Fruit fly (Drosophila melanogaster): Measurements from ENCODE around the gene Vps33B.

Vps33B gene

DNA sequence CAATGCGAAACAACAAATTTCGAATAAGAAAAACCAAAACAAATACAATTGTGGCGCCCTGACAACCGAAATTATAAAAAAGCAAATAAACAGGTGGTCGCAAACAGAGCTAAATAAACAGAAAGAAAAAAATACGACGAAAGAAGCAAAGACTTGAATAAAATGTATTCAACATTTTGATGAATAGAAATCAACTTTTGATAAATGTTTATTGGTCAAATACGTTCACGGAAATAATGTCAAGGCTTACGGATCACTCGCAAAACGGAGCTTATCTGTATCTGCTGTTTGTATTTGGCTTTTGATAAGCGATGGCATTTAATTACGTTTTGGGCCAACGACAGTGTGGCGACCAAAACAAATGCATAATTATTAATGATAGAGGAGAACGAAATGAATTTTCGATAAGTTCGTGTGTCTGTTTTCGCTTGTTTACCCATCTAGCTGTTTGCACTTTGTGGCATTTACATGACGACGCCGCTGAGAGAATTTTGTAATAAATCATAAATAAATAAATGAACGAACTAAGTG lies 20.1 kb upstream of the Vps33B start (continued):
- TF ChIP-seq H15 (GFP tag; IDR thresholded peaks at IDR 0.05), result no peak
- peak; percentile 13 for TF ChIP-seq MTF-1 (GFP tag; optimal IDR thresholded peaks at IDR 0.05; ENCODE audit: borderline replicate concordance)
- peak; percentile 72 for TF ChIP-seq sqz (GFP tag; optimal IDR thresholded peaks at IDR 0.05)
- no peak for TF ChIP-seq CG5180 (GFP tag; optimal IDR thresholded peaks at IDR 0.05)
- TF ChIP-seq ranshi (GFP tag; IDR thresholded peaks at IDR 0.05), result no peak
- TF ChIP-seq inv (GFP tag; IDR thresholded peaks at IDR 0.05; ENCODE audit: partially characterized antibody), result no peak
- TF ChIP-seq Deaf1 (tag; optimal IDR thresholded peaks at IDR 0.05), result no peak
- TF ChIP-seq CG2712 (tag; optimal IDR thresholded peaks at IDR 0.05), result peak; percentile 19
- no peak for TF ChIP-seq schlank (tag; optimal IDR thresholded peaks at IDR 0.05)
- TF ChIP-seq CG3838 (GFP tag; optimal IDR thresholded peaks at IDR 0.05), result peak; percentile 24
- TF ChIP-seq HLH54F (GFP tag; optimal IDR thresholded peaks at IDR 0.05), result no peak
- TF ChIP-seq gcm (GFP tag; optimal IDR thresholded peaks at IDR 0.05), result peak; percentile 65
- TF ChIP-seq gem (tag; optimal IDR thresholded peaks at IDR 0.05), result peak; percentile 66
- peak; percentile 24 for TF ChIP-seq CG10267 (tag; optimal IDR thresholded peaks at IDR 0.05)
- TF ChIP-seq Hand (GFP tag; optimal IDR thresholded peaks at IDR 0.05), result peak; percentile 43
- TF ChIP-seq CG15479 (GFP tag; optimal IDR thresholded peaks at IDR 0.05), result peak; percentile 47
- peak; percentile 29 for TF ChIP-seq ac (GFP tag; optimal IDR thresholded peaks at IDR 0.05)
- no peak for TF ChIP-seq danr (GFP tag; IDR thresholded peaks at IDR 0.05)
- no peak for TF ChIP-seq sisA (GFP tag; IDR thresholded peaks at IDR 0.05)
- no peak for TF ChIP-seq ewg (GFP tag; optimal IDR thresholded peaks at IDR 0.05)
- no peak for TF ChIP-seq rib (GFP tag; IDR thresholded peaks at IDR 0.05)
- peak; percentile 16 for TF ChIP-seq bcd (GFP tag; optimal IDR thresholded peaks at IDR 0.05)
- TF ChIP-seq CG13775 (GFP tag; optimal IDR thresholded peaks at IDR 0.05), result peak; percentile 21
- peak; percentile 55 for TF ChIP-seq CG13424 (tag; optimal IDR thresholded peaks at IDR 0.05)
- TF ChIP-seq yki (optimal IDR thresholded peaks at IDR 0.05), result no peak
- peak; percentile 76 for TF ChIP-seq lab (GFP tag; optimal IDR thresholded peaks at IDR 0.05)
- peak; percentile 55 for TF ChIP-seq CG3407 (GFP tag; optimal IDR thresholded peaks at IDR 0.05)
- TF ChIP-seq CG31365 (tag; optimal IDR thresholded peaks at IDR 0.05), result no peak
- TF ChIP-seq MESR4 (GFP tag; optimal IDR thresholded peaks at IDR 0.05), result no peak
- TF ChIP-seq peb (GFP tag; IDR thresholded peaks at IDR 0.05), result no peak
- TF ChIP-seq ato (GFP tag; IDR thresholded peaks at IDR 0.05; ENCODE audit: partially characterized antibody), result no peak
- no peak for TF ChIP-seq CG15073 (GFP tag; optimal IDR thresholded peaks at IDR 0.05)
- no peak for TF ChIP-seq CG11247 (GFP tag; IDR thresholded peaks at IDR 0.05)
- TF ChIP-seq YL-1 (GFP tag; optimal IDR thresholded peaks at IDR 0.05), result peak; percentile 25
- TF ChIP-seq CG3065 (GFP tag; optimal IDR thresholded peaks at IDR 0.05), result no peak
- TF ChIP-seq CG3163 (GFP tag; optimal IDR thresholded peaks at IDR 0.05), result no peak
- peak; percentile 42 for TF ChIP-seq CG10543 (GFP tag; optimal IDR thresholded peaks at IDR 0.05)
- peak; percentile 78 for TF ChIP-seq BtbVII (GFP tag; optimal IDR thresholded peaks at IDR 0.05)
- TF ChIP-seq prd (optimal IDR thresholded peaks at IDR 0.05), result no peak
- no peak for TF ChIP-seq prd (GFP tag; IDR thresholded peaks at IDR 0.05)
- TF ChIP-seq ro (GFP tag; IDR thresholded peaks at IDR 0.05), result 0 out of 2 replicates have a peak, but pooled peaks have one; percentile 6
- no peak for TF ChIP-seq pb (GFP tag; optimal IDR thresholded peaks at IDR 0.05)
- TF ChIP-seq CG8478 (optimal IDR thresholded peaks at IDR 0.05), result no peak
- no peak for TF ChIP-seq fru (optimal IDR thresholded peaks at IDR 0.05)
- peak; percentile 77 for TF ChIP-seq PHDP (tag; optimal IDR thresholded peaks at IDR 0.05)
- peak; percentile 79 for TF ChIP-seq CrebB (tag; optimal IDR thresholded peaks at IDR 0.05)
- peak; percentile 38 for TF ChIP-seq CG11723 (GFP tag; optimal IDR thresholded peaks at IDR 0.05)
- peak; percentile 21 for TF ChIP-seq maf-S (GFP tag; optimal IDR thresholded peaks at IDR 0.05)
- peak; percentile 5 for TF ChIP-seq stwl (tag; optimal IDR thresholded peaks at IDR 0.05)
- TF ChIP-seq CG13287 (GFP tag; IDR thresholded peaks at IDR 0.05; ENCODE audit: partially characterized antibody), result no peak
- no peak for TF ChIP-seq cas (GFP tag; IDR thresholded peaks at IDR 0.05)
